Worm (Caenorhabditis elegans) whole organism, mixed stage, embryonic: ENCODE measurements around the gene srh-72.

Source experiments
- M03D4.4 ChIP-seq: sonication (generic microtip); optimal IDR thresholded peaks from 2 replicates; lab custom pipeline; 2017; ENCODE audit warnings: mild to moderate bottlenecking, missing genetic modification characterization, missing compliant biosample characterization
- bed-3 ChIP-seq: fragments of 200-800 bp; sonication (Bioruptor generic); optimal IDR thresholded peaks from 3 replicates; lab custom pipeline; 2018; ENCODE audit warnings: mild to moderate bottlenecking, missing genetic modification characterization, moderate library complexity, missing compliant biosample characterization
- blmp-1 ChIP-seq: fragments of 150-350 bp; optimal IDR thresholded peaks from 2 replicates; lab custom pipeline; 2014; ENCODE audit warnings: missing biosample characterization, missing genetic modification characterization
- ceh-39 ChIP-seq: fragments of 150-350 bp; optimal IDR thresholded peaks from 2 replicates; lab custom pipeline; 2014; ENCODE audit warnings: missing biosample characterization, missing genetic modification characterization
- ceh-43 ChIP-seq: fragments of 200-800 bp; sonication (Bioruptor generic); optimal IDR thresholded peaks from 2 replicates; lab custom pipeline; 2018; ENCODE audit warnings: mild to moderate bottlenecking, missing genetic modification characterization, moderate library complexity, missing compliant biosample characterization
- ceh-83 ChIP-seq: fragments of 200-800 bp; sonication (Bioruptor generic); optimal IDR thresholded peaks from 2 replicates; lab custom pipeline; 2018; ENCODE audit warnings: mild to moderate bottlenecking, missing genetic modification characterization, missing compliant biosample characterization
- ces-1 ChIP-seq: fragments of 150-350 bp; optimal IDR thresholded peaks from 2 replicates; lab custom pipeline; 2014; ENCODE audit warnings: missing biosample characterization, missing genetic modification reagents, missing genetic modification characterization
- cnd-1 ChIP-seq: fragments of 200-800 bp; sonication (Bioruptor generic); optimal IDR thresholded peaks from 2 replicates; lab custom pipeline; 2018; ENCODE audit warnings: mild to moderate bottlenecking, missing genetic modification characterization, missing compliant biosample characterization
- drap-1 ChIP-seq: fragments of 200-800 bp; sonication (Bioruptor generic); optimal IDR thresholded peaks from 3 replicates; lab custom pipeline; 2018; ENCODE audit warnings: mild to moderate bottlenecking, missing genetic modification characterization, missing compliant biosample characterization
- elt-1 ChIP-seq: sonication (generic microtip); optimal IDR thresholded peaks from 2 replicates; lab custom pipeline; 2017; ENCODE audit warnings: missing genetic modification characterization, mild to moderate bottlenecking, missing compliant biosample characterization, antibody characterized with exemption, moderate library complexity, borderline replicate concordance; ENCODE audit not compliant: insufficient read depth
- elt-3 ChIP-seq: fragments of 150-350 bp; optimal IDR thresholded peaks from 2 replicates; lab custom pipeline; 2014; ENCODE audit warnings: missing biosample characterization, missing genetic modification characterization
- flh-1 ChIP-seq: fragments of 200-800 bp; sonication (Bioruptor generic); optimal IDR thresholded peaks from 2 replicates; lab custom pipeline; 2018; ENCODE audit warnings: mild to moderate bottlenecking, missing genetic modification characterization, moderate library complexity, missing compliant biosample characterization
- ham-2 ChIP-seq: fragments of 200-800 bp; sonication (Bioruptor generic); optimal IDR thresholded peaks from 2 replicates; lab custom pipeline; 2018; ENCODE audit warnings: mild to moderate bottlenecking, missing genetic modification characterization, missing compliant biosample characterization
- hlh-1 ChIP-seq: fragments of 150-350 bp; optimal IDR thresholded peaks from 2 replicates; lab custom pipeline; 2014; ENCODE audit warnings: missing biosample characterization, missing genetic modification reagents, missing genetic modification characterization
- lin-13 ChIP-seq: fragments of 150-350 bp; optimal IDR thresholded peaks from 2 replicates; lab custom pipeline; 2014; ENCODE audit warnings: missing biosample characterization, missing genetic modification characterization
- lin-32 ChIP-seq: fragments of 200-800 bp; sonication (Bioruptor generic); optimal IDR thresholded peaks from 2 replicates; lab custom pipeline; 2018; ENCODE audit warnings: mild to moderate bottlenecking, missing genetic modification characterization, missing compliant biosample characterization
- lsy-2 ChIP-seq: fragments of 150-350 bp; optimal IDR thresholded peaks from 2 replicates; lab custom pipeline; 2014; ENCODE audit warnings: missing biosample characterization, missing genetic modification characterization
- mab-5 ChIP-seq: fragments of 150-350 bp; optimal IDR thresholded peaks from 2 replicates; lab custom pipeline; 2014; ENCODE audit warnings: missing biosample characterization, missing genetic modification characterization
- mls-2 ChIP-seq: sonication (generic microtip); optimal IDR thresholded peaks from 2 replicates; lab custom pipeline; 2016; ENCODE audit warnings: mild to moderate bottlenecking, missing genetic modification characterization, moderate library complexity, missing compliant biosample characterization
- nhr-12 ChIP-seq: fragments of 150-350 bp; optimal IDR thresholded peaks from 2 replicates; lab custom pipeline; 2014; ENCODE audit warnings: missing biosample characterization, missing genetic modification characterization
- nhr-2 ChIP-seq: fragments of 150-350 bp; optimal IDR thresholded peaks from 2 replicates; lab custom pipeline; 2014; ENCODE audit warnings: missing biosample characterization, missing genetic modification characterization
- nhr-237 ChIP-seq: fragments of 150-350 bp; optimal IDR thresholded peaks from 2 replicates; lab custom pipeline; 2014; ENCODE audit warnings: missing biosample characterization, missing genetic modification characterization
- nhr-28 ChIP-seq: fragments of 150-350 bp; optimal IDR thresholded peaks from 2 replicates; lab custom pipeline; 2014; ENCODE audit warnings: missing biosample characterization, missing genetic modification characterization
- pha-4 ChIP-seq: fragments of 150-350 bp; optimal IDR thresholded peaks from 2 replicates; lab custom pipeline; 2018; ENCODE audit warnings: missing biosample characterization, missing genetic modification reagents, missing genetic modification characterization
- sem-2 ChIP-seq: fragments of 200-800 bp; sonication (Bioruptor generic); optimal IDR thresholded peaks from 2 replicates; lab custom pipeline; 2018; ENCODE audit warnings: mild to moderate bottlenecking, missing genetic modification characterization, missing compliant biosample characterization
- snpc-4 ChIP-seq: fragments of 150-350 bp; optimal IDR thresholded peaks from 2 replicates; lab custom pipeline; 2014; ENCODE audit warnings: missing biosample characterization, missing genetic modification characterization
- sptf-1 ChIP-seq: sonication (generic microtip); optimal IDR thresholded peaks from 2 replicates; lab custom pipeline; 2017; ENCODE audit warnings: mild to moderate bottlenecking, missing genetic modification characterization, moderate library complexity, missing compliant biosample characterization
- tbx-8 ChIP-seq: fragments of 200-800 bp; sonication (Bioruptor generic); optimal IDR thresholded peaks from 2 replicates; lab custom pipeline; 2018; ENCODE audit warnings: mild to moderate bottlenecking, missing genetic modification characterization, moderate library complexity, missing compliant biosample characterization
- unc-120 ChIP-seq: sonication (generic microtip); optimal IDR thresholded peaks from 2 replicates; lab custom pipeline; 2017; ENCODE audit warnings: missing genetic modification characterization, missing compliant biosample characterization; ENCODE audit not compliant: poor library complexity, severe bottlenecking
- unc-39 ChIP-seq: fragments of 150-350 bp; optimal IDR thresholded peaks from 2 replicates; lab custom pipeline; 2014; ENCODE audit warnings: missing biosample characterization, missing genetic modification characterization
- unc-62 ChIP-seq: fragments of 150-350 bp; optimal IDR thresholded peaks from 2 replicates; lab custom pipeline; 2014; ENCODE audit warnings: missing biosample characterization, missing genetic modification reagents, missing genetic modification characterization
- zip-8 ChIP-seq: fragments of 150-350 bp; optimal IDR thresholded peaks from 2 replicates; lab custom pipeline; 2014; ENCODE audit warnings: missing biosample characterization, missing genetic modification characterization
- ztf-11 ChIP-seq: fragments of 150-350 bp; optimal IDR thresholded peaks from 2 replicates; lab custom pipeline; 2014; ENCODE audit warnings: missing biosample characterization, missing genetic modification characterization

srh-72 gene

DNA sequence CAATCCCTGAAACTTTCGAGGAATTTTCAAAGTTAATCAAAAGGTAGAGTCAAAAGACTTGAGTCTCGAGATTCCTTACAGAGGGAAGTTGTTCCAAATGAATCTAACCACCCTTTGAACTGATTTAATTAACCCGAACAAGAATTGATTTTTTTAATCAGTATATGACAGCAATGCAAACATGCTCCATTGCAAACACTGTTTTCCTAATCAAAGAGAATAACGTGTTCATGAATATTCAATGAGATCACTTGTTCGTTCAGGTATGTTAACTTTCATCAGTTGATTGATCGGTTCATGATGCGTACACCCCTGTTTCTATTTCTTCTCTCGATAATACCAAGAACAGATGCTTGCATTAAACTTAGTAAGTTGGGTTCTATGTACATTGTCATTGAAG lies 14.7 kb downstream of the srh-72 start, which contains the start of gene C08E3.14:
Gene C08E3.14, plus strand, starts transcription at position 301 of the 400 bp plus-strand sequence.
- TF ChIP-seq ceh-39 (tag; lab: Kevin White, UChicago) = no peak
- no peak for TF ChIP-seq mab-5 (tag; lab: Kevin White, UChicago)
- TF ChIP-seq cnd-1 (tag; lab: Kevin White, UChicago) = no peak
- no peak for TF ChIP-seq elt-3 (tag; lab: Kevin White, UChicago)
- no peak for TF ChIP-seq sem-2 (GFP tag; lab: Kevin White, UChicago)
- no peak for TF ChIP-seq nhr-237 (tag; lab: Kevin White, UChicago)
- TF ChIP-seq mls-2 (tag; lab: Kevin White, UChicago) = no peak
- TF ChIP-seq ceh-43 (GFP tag; lab: Kevin White, UChicago) = no peak
- TF ChIP-seq tbx-8 (GFP tag; lab: Kevin White, UChicago) = no peak
- TF ChIP-seq lsy-2 (tag; lab: Kevin White, UChicago) = no peak
- no peak for TF ChIP-seq ceh-83 (GFP tag; lab: Kevin White, UChicago)
- no peak for TF ChIP-seq sptf-1 (tag; lab: Kevin White, UChicago)
- no peak for TF ChIP-seq bed-3 (GFP tag; lab: Kevin White, UChicago)
- TF ChIP-seq unc-120 (tag; lab: Kevin White, UChicago) = no peak
- no peak for TF ChIP-seq lin-32
- TF ChIP-seq nhr-2 (tag; lab: Kevin White, UChicago) = no peak
- TF ChIP-seq unc-39 (tag; lab: Kevin White, UChicago) = no peak
- no peak for TF ChIP-seq M03D4.4 (tag; lab: Kevin White, UChicago)
- no peak for TF ChIP-seq nhr-12 (tag; lab: Kevin White, UChicago)
- no peak for TF ChIP-seq elt-1

- no peak for TF ChIP-seq nhr-12 (tag; lab: Kevin White, UChicago)
- no peak for TF ChIP-seq ceh-43 (GFP tag; lab: Kevin White, UChicago)
- TF ChIP-seq ham-2 = no peak
- no peak for TF ChIP-seq elt-3 (tag; lab: Kevin White, UChicago)
- TF ChIP-seq unc-39 (tag; lab: Kevin White, UChicago) = no peak
- TF ChIP-seq ceh-39 (tag; lab: Kevin White, UChicago) = no peak
- no peak for TF ChIP-seq snpc-4 (tag; lab: Kevin White, UChicago)
- no peak for TF ChIP-seq hlh-1 (tag; lab: Kevin White, UChicago)
- TF ChIP-seq nhr-2 (tag; lab: Kevin White, UChicago) = no peak
- no peak for TF ChIP-seq M03D4.4 (tag; lab: Kevin White, UChicago)
- TF ChIP-seq drap-1 (GFP tag; lab: Kevin White, UChicago) = no peak
- no peak for TF ChIP-seq ceh-83 (GFP tag; lab: Kevin White, UChicago)
- TF ChIP-seq lsy-2 (tag; lab: Kevin White, UChicago) = no peak
- TF ChIP-seq tbx-8 (GFP tag; lab: Kevin White, UChicago) = no peak
- TF ChIP-seq mls-2 (tag; lab: Kevin White, UChicago) = no peak
- no peak for TF ChIP-seq lin-32
- TF ChIP-seq flh-1 (GFP tag; lab: Kevin White, UChicago) = no peak
- no peak for TF ChIP-seq pha-4
Measured at ce11 chrII:1624572-1624971, 15.8 kb downstream of the srh-72 start, which contains the start of gene fbxa-160. fbxa-160 (minus strand) TSS chrII:1624672.

DNA sequence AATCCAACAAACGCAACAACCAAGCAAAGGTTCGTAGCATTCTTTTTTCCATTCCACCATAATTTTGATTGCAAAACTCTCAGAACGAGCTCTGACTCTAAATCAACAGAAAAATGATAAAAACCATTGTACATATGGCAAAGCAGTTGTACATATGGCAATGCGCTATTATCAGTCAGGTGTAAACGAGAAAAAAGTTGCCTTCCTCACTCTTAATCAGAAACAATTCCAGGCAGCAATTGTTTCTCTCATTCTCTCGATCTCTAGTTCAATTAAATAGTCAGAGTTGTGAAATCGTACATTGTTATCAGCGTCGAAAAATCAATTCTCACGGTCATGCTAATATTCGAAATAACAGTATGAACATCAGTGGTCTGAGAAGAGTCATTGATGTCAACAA lies 18.6 kb downstream of the srh-72 start:
- TF ChIP-seq lin-13 (tag; lab: Kevin White, UChicago) (no peak), ces-1 (GFP tag; lab: Kevin White, UChicago) (no peak), sem-2 (GFP tag; lab: Kevin White, UChicago) (no peak), ceh-39 (tag; lab: Kevin White, UChicago) (no peak), ztf-11 (tag; lab: Kevin White, UChicago) (no peak), mab-5 (tag; lab: Kevin White, UChicago) (no peak), unc-120 (tag; lab: Kevin White, UChicago) (no peak), unc-62 (GFP tag; lab: Kevin White, UChicago) (no peak), bed-3 (GFP tag; lab: Kevin White, UChicago) (no peak), lin-32 (no peak), nhr-12 (tag; lab: Kevin White, UChicago) (no peak), nhr-28 (tag; lab: Kevin White, UChicago) (no peak), blmp-1 (tag; lab: Kevin White, UChicago) (no peak)
- TF ChIP-seq, all 35 proteins: peak for 0

DNA sequence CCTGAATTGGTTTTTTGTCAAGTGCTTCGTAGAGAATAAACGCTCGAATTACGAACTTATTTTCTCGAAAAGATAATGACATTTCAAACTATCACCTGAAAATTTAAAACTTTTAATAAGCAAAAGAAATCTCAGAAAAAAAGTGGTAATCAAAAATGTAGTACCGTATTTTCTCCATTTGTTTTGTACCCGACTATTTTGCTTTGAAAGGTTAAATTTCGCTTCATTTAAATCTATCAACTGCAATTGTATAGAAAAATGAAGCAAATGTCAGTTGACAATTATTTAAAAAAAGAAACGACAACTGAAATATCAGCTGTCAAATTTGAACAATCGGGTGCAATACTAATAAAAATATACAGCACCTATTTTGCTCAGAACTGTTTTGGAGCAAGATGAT lies 19.2 kb downstream of the srh-72 start, which contains the start of gene fbxa-158:
Gene fbxa-158, minus strand, starts transcription at position 101 of the 400 bp plus-strand sequence.
- TF ChIP-seq unc-62 (GFP tag; lab: Kevin White, UChicago) = no peak
- no peak for TF ChIP-seq ztf-11 (tag; lab: Kevin White, UChicago)
- no peak for TF ChIP-seq ceh-39 (tag; lab: Kevin White, UChicago)
- no peak for TF ChIP-seq snpc-4 (tag; lab: Kevin White, UChicago)
- no peak for TF ChIP-seq cnd-1 (tag; lab: Kevin White, UChicago)
- TF ChIP-seq ceh-83 (GFP tag; lab: Kevin White, UChicago) = no peak
- TF ChIP-seq zip-8 (tag; lab: Kevin White, UChicago) = no peak
- TF ChIP-seq unc-120 (tag; lab: Kevin White, UChicago) = no peak
- TF ChIP-seq ham-2 = no peak
- no peak for TF ChIP-seq tbx-8 (GFP tag; lab: Kevin White, UChicago)
- TF ChIP-seq sem-2 (GFP tag; lab: Kevin White, UChicago) = no peak
- no peak for TF ChIP-seq mab-5 (tag; lab: Kevin White, UChicago)
- TF ChIP-seq sptf-1 (tag; lab: Kevin White, UChicago) = no peak
- no peak for TF ChIP-seq nhr-2 (tag; lab: Kevin White, UChicago)
- no peak for TF ChIP-seq nhr-237 (tag; lab: Kevin White, UChicago)
